Fruit fly (Drosophila melanogaster) whole organism, adult: ENCODE data around the gene CG15404.
A peak's percentile ranks its signal among the peaks of the same experiment; 100 is the strongest.

Experiments
- CG11617 ChIP-seq: fragments of 200-800 bp; sonication (Bioruptor generic); optimal IDR thresholded peaks from 2 replicates; lab custom pipeline; 2017; ENCODE audit warnings: mild to moderate bottlenecking, missing biosample characterization, missing genetic modification reagents, missing genetic modification characterization
- CG12768 ChIP-seq: fragments of 200-800 bp; sonication (Bioruptor generic); optimal IDR thresholded peaks from 2 replicates; lab custom pipeline; 2017; ENCODE audit warnings: missing biosample characterization, missing genetic modification characterization, mild to moderate bottlenecking, moderate library complexity, missing genetic modification reagents
- CG14711 ChIP-seq: fragments of 200-800 bp; sonication (Bioruptor generic); optimal IDR thresholded peaks from 2 replicates; lab custom pipeline; 2018; ENCODE audit warnings: missing biosample characterization, mild to moderate bottlenecking, missing genetic modification characterization, moderate library complexity
- CG1620 ChIP-seq: fragments of 200-800 bp; sonication (Bioruptor generic); optimal IDR thresholded peaks from 2 replicates; lab custom pipeline; 2016; ENCODE audit warnings: missing biosample characterization, missing genetic modification characterization
- CG33017 ChIP-seq: fragments of 200-800 bp; sonication (Bioruptor generic); optimal IDR thresholded peaks from 2 replicates; lab custom pipeline; 2018; ENCODE audit warnings: missing biosample characterization, mild to moderate bottlenecking, missing genetic modification characterization, moderate library complexity
- CG5204 ChIP-seq: fragments of 200-800 bp; sonication (Bioruptor generic); optimal IDR thresholded peaks from 2 replicates; lab custom pipeline; 2016; ENCODE audit warnings: missing biosample characterization, missing genetic modification characterization
- CG7045 ChIP-seq: fragments of 200-800 bp; sonication (Bioruptor generic); optimal IDR thresholded peaks from 2 replicates; lab custom pipeline; 2017; ENCODE audit warnings: missing biosample characterization, mild to moderate bottlenecking, missing genetic modification characterization
- CG7101 ChIP-seq: fragments of 200-800 bp; sonication (Bioruptor generic); optimal IDR thresholded peaks from 2 replicates; lab custom pipeline; 2018; ENCODE audit warnings: missing biosample characterization, mild to moderate bottlenecking, missing genetic modification characterization, moderate library complexity
- Clk ChIP-seq: fragments of 200-800 bp; sonication (Bioruptor generic); optimal IDR thresholded peaks from 2 replicates; lab custom pipeline; 2017; ENCODE audit warnings: missing biosample characterization, missing genetic modification characterization
- Crg-1 ChIP-seq: fragments of 200-800 bp; sonication (Bioruptor generic); optimal IDR thresholded peaks from 2 replicates; lab custom pipeline; 2016; ENCODE audit warnings: missing biosample characterization, missing genetic modification characterization
- Hr96 ChIP-seq: fragments of 200-800 bp; sonication (Bioruptor generic); optimal IDR thresholded peaks from 2 replicates; lab custom pipeline; 2016; ENCODE audit warnings: missing biosample characterization, missing genetic modification characterization
- Mnt ChIP-seq: fragments of 200-800 bp; sonication (Bioruptor generic); optimal IDR thresholded peaks from 2 replicates; lab custom pipeline; 2016; ENCODE audit warnings: missing biosample characterization, mild to moderate bottlenecking, missing genetic modification characterization
- bab1 ChIP-seq: fragments of 200-800 bp; sonication (Bioruptor generic); optimal IDR thresholded peaks from 3 replicates; lab custom pipeline; 2019; ENCODE audit warnings: missing biosample characterization, mild to moderate bottlenecking, missing genetic modification characterization, moderate library complexity
- cic ChIP-seq: fragments of 200-800 bp; sonication (Bioruptor generic); optimal IDR thresholded peaks from 2 replicates; lab custom pipeline; 2017; ENCODE audit warnings: missing biosample characterization, mild to moderate bottlenecking, missing genetic modification characterization, moderate library complexity
- cnc ChIP-seq, 2 experiments: fragments of >200 bp; optimal IDR thresholded peaks; 2 replicates each; lab custom pipeline; 2017
- kay ChIP-seq: fragments of 200-800 bp; sonication (Bioruptor generic); peaks from one replicate; lab custom pipeline; 2016; ENCODE audit warnings: missing biosample characterization, missing genetic modification characterization, borderline replicate concordance
- ovo ChIP-seq: fragments of 200-800 bp; sonication (Bioruptor generic); optimal IDR thresholded peaks from 2 replicates; lab custom pipeline; 2016; ENCODE audit warnings: missing biosample characterization, missing genetic modification characterization
- pad ChIP-seq: fragments of 200-800 bp; sonication (Bioruptor generic); optimal IDR thresholded peaks from 3 replicates; lab custom pipeline; 2017; ENCODE audit warnings: missing biosample characterization, missing genetic modification characterization, mild to moderate bottlenecking, moderate library complexity, missing genetic modification reagents
- tj ChIP-seq: fragments of 200-800 bp; sonication (Bioruptor generic); optimal IDR thresholded peaks from 3 replicates; lab custom pipeline; 2017; ENCODE audit warnings: missing biosample characterization, mild to moderate bottlenecking, missing genetic modification characterization, moderate library complexity
- toe ChIP-seq: fragments of 200-800 bp; sonication (Bioruptor generic); optimal IDR thresholded peaks from 2 replicates; lab custom pipeline; 2016; ENCODE audit warnings: missing biosample characterization, missing genetic modification characterization

CG15404 gene

DNA sequence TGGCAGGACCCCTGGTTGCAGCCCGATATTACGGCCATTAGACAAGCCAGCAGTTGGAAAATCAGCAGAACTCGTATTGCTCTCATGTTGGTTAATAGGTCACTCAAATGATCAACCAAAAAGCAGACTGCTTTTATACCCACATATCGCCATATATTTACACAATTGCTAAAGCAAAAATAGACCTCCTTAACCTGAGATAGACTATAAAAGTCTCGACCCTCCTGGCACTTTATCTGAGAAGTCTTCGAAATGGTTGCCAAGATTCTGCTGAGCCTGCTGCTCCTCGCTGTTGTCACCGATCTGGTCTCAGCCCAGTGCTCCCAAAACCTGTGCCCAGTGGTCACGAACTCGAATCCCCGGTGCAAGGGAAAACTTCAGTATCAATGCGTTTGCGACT lies at the start of gene CG15404, which contains the start of gene CG31698:
TSS of gene CG15404 (plus strand) at position 233 of the 400 bp plus-strand sequence.
TSS of gene CG31698 (minus strand) at position 101 of the 400 bp plus-strand sequence.
- TF ChIP-seq pad (GFP tag; lab: Kevin White, UChicago) (no peak), kay (GFP tag; lab: Kevin White, UChicago) (no peak), bab1 (GFP tag; lab: Kevin White, UChicago) (no peak), CG11617 (GFP tag; lab: Kevin White, UChicago) (no peak)

DNA sequence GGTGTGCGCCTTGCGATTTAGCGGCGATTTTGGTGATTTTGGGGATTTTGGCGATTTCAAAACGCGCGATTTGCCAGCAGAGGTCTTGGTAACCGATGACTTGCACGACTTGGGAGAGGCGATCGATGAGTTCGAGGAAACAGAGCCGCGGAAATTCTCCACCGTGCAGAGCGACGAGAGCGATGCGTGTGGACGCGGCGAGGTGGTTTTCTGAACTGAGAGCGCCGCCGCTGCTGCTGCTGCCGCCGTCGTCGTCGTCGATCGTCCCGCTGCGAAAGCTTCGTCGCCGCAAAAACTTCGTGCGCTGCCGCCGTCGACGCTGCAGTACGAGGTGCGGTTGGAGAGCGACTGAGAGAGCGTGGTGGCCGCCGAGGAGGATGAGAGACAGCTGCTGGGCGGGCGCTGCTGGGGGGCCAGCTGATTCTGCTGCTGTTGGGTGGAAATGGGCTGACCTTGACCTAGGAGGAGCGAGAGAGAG lies 49.2 kb upstream of the CG15404 start:
- TF ChIP-seq tj (GFP tag; lab: Kevin White, UChicago) (peak; percentile 21), cnc (optimal IDR thresholded peaks at IDR 0.05; lab: Kevin White, UChicago) (peak in 1 of 2 experiments; percentile 18), CG11617 (GFP tag; lab: Kevin White, UChicago) (no peak), bab1 (GFP tag; lab: Kevin White, UChicago) (no peak), toe (no peak), Hr96 (GFP tag; lab: Kevin White, UChicago) (no peak), cic (no peak), CG5204 (GFP tag; lab: Kevin White, UChicago) (no peak), CG7101 (tag; lab: Kevin White, UChicago) (no peak)

DNA sequence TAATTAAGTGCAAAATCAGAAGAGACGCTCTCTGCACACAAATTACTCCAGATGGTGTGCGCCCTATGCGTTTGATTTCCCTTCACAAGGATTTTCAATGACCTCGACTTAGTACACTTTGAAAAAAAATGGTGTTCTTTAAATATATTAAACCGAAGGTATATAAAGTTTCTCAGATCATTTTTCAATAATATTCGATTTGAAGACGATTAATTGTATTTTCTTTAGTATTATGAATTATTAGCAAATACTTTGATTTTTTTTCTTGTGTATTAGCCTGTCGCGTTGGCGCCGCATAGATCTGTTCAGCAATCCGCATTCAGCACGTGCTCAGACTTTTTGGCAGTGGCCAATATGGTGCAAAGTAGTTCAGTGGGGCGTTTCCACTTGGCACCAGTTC lies 46.0 kb upstream of the CG15404 start:
- TF ChIP-seq ovo (GFP tag; lab: Kevin White, UChicago): no peak
- no peak for TF ChIP-seq CG12768
- no peak for TF ChIP-seq CG33017 (tag; lab: Kevin White, UChicago)
- TF ChIP-seq Clk (GFP tag; lab: Kevin White, UChicago): no peak
- no peak for TF ChIP-seq cic
- TF ChIP-seq cnc (optimal IDR thresholded peaks at IDR 0.05; lab: Kevin White, UChicago): no peak
- no peak for TF ChIP-seq kay (GFP tag; lab: Kevin White, UChicago)
- no peak for TF ChIP-seq Mnt (GFP tag; lab: Kevin White, UChicago)
- TF ChIP-seq CG11617 (GFP tag; lab: Kevin White, UChicago): no peak
- no peak for TF ChIP-seq CG14711
- TF ChIP-seq CG1620: no peak

DNA sequence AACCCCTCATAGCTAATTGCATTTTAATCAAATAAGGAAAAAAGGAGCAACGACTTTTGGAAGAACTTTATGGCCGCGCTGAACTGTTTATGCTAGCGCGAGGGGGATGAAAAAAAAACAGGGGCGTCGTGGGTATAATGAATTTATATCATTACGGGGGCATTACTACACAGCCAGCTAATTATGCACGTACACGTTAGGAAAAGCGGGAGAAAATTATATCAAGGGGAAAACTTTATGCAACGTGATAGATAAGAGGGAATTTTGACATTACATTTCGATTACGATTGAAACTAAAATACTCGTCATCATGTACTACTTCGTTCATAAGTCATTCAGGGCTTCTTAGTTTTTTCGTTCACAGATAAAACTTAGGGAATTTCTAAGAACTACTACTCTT lies 45.4 kb upstream of the CG15404 start, which contains the start of gene CG15403:
TSS of gene CG15403 (plus strand) at position 301 of the 400 bp plus-strand sequence.
- no peak for TF ChIP-seq kay (GFP tag; lab: Kevin White, UChicago)
- TF ChIP-seq Mnt (GFP tag; lab: Kevin White, UChicago): no peak
- no peak for TF ChIP-seq CG7045 (GFP tag; lab: Kevin White, UChicago)
- no peak for TF ChIP-seq toe
- no peak for TF ChIP-seq CG7101 (tag; lab: Kevin White, UChicago)
- TF ChIP-seq Crg-1 (GFP tag; lab: Kevin White, UChicago): no peak
- TF ChIP-seq Clk (GFP tag; lab: Kevin White, UChicago): no peak
- no peak for TF ChIP-seq tj (GFP tag; lab: Kevin White, UChicago)
- TF ChIP-seq CG33017 (tag; lab: Kevin White, UChicago): no peak
- TF ChIP-seq CG11617 (GFP tag; lab: Kevin White, UChicago): no peak
- no peak for TF ChIP-seq cic
- no peak for TF ChIP-seq CG1620
- no peak for TF ChIP-seq ovo (GFP tag; lab: Kevin White, UChicago)
- no peak for TF ChIP-seq cnc (optimal IDR thresholded peaks at IDR 0.05; lab: Kevin White, UChicago)
- TF ChIP-seq bab1 (GFP tag; lab: Kevin White, UChicago): no peak
- no peak for TF ChIP-seq pad (GFP tag; lab: Kevin White, UChicago)
- no peak for TF ChIP-seq CG12768

dm6 chr2L:3130417-3130816 lies 43.4 kb upstream of the CG15404 start:
- TF ChIP-seq kay (GFP tag; lab: Kevin White, UChicago) (no peak), CG33017 (tag; lab: Kevin White, UChicago) (no peak), cnc (optimal IDR thresholded peaks at IDR 0.05; lab: Kevin White, UChicago) (no peak)

- TF ChIP-seq CG5204 (GFP tag; lab: Kevin White, UChicago): no peak
- no peak for TF ChIP-seq CG7101 (tag; lab: Kevin White, UChicago)
Observed at dm6 chr2L:3131641-3132040, 42.1 kb upstream of the CG15404 start.

DNA sequence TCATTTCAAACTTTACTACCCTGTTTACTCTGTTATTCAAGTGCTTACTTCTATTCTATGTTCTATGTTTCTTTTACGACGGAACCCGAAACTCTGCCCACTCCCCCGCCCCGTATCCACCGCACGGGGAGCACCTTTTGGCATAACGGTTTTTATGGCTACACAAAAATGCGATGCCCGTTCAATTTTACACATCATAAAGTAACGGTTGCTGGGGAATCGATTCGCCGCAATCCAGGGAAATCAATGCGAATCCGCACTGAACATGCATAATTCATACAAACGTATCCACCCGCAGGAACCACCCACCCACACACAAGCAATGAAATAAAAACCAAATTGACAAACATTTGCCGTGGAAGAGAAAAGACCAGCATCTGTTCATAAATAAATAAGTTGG lies 29.9 kb upstream of the CG15404 start:
- TF ChIP-seq bab1 (GFP tag; lab: Kevin White, UChicago) (no peak), pad (GFP tag; lab: Kevin White, UChicago) (peak; percentile 60)

DNA sequence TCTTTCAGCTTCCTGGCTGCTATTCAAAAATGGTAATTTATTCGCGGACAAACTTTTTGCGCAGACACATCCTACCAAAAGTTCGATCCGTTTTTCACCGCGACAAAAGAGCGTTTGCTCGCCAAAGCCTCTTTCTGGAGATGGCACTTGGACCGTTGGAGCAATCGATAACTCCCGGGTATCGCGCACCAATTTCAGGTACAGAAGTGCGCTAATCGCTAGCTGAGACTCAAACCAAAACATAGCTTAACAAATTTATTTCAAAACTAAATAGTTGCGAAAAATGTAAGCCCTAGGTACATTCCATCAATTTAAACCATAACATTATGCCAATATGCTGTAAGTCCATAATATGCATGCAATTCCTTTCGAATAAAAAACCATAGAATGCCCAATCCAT lies 29.1 kb upstream of the CG15404 start, which contains the start of gene toc:
TSS of gene toc (minus strand) at position 78 of the 400 bp plus-strand sequence.
- no peak for TF ChIP-seq Clk (GFP tag; lab: Kevin White, UChicago)
- peak; percentile 39 for TF ChIP-seq bab1 (GFP tag; lab: Kevin White, UChicago)
- TF ChIP-seq cic: peak; percentile 20
